Fruit fly (Drosophila melanogaster) whole organism, adult: ENCODE measurements around the gene CG44815.

ENCODE experiments used
- CG5204 ChIP-seq: fragments of 200-800 bp; sonication (Bioruptor generic); optimal IDR thresholded peaks from 2 replicates; lab custom pipeline; 2016; ENCODE audit warnings: missing biosample characterization, missing genetic modification characterization
- Clk ChIP-seq: fragments of 200-800 bp; sonication (Bioruptor generic); optimal IDR thresholded peaks from 2 replicates; lab custom pipeline; 2017; ENCODE audit warnings: missing biosample characterization, missing genetic modification characterization
- Crg-1 ChIP-seq: fragments of 200-800 bp; sonication (Bioruptor generic); optimal IDR thresholded peaks from 2 replicates; lab custom pipeline; 2016; ENCODE audit warnings: missing biosample characterization, missing genetic modification characterization
- Mnt ChIP-seq: fragments of 200-800 bp; sonication (Bioruptor generic); optimal IDR thresholded peaks from 2 replicates; lab custom pipeline; 2016; ENCODE audit warnings: missing biosample characterization, mild to moderate bottlenecking, missing genetic modification characterization
- cic ChIP-seq: fragments of 200-800 bp; sonication (Bioruptor generic); optimal IDR thresholded peaks from 2 replicates; lab custom pipeline; 2017; ENCODE audit warnings: missing biosample characterization, mild to moderate bottlenecking, missing genetic modification characterization, moderate library complexity
- kay ChIP-seq: fragments of 200-800 bp; sonication (Bioruptor generic); peaks from one replicate; lab custom pipeline; 2016; ENCODE audit warnings: missing biosample characterization, missing genetic modification characterization, borderline replicate concordance
- tj ChIP-seq: fragments of 200-800 bp; sonication (Bioruptor generic); optimal IDR thresholded peaks from 3 replicates; lab custom pipeline; 2017; ENCODE audit warnings: missing biosample characterization, mild to moderate bottlenecking, missing genetic modification characterization, moderate library complexity

DNA sequence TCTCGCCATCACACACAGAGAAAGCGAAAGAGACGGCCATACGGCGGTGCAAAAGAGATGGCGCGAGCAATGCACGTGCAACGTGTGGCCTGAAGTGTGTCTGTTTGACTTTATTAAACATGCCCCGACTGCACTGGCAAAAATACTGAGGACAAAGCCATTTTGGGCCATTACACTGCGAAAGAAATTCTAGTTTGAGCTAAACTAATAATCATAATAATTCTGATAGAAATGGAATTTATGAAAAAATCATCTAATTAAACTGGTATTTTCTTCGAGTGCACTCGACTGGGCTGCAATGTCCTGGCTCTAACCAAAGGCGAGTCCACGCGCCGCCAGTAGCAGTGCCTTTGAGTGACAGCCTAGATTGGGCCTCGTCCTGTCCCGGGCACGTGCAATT lies 45.0 kb downstream of the CG44815 start:
- TF ChIP-seq kay (GFP tag; lab: Kevin White, UChicago) (no peak), cic (GFP tag; lab: Kevin White, UChicago) (no peak), Crg-1 (GFP tag; lab: Kevin White, UChicago) (no peak), Clk (no peak), tj (no peak), Mnt (GFP tag; lab: Kevin White, UChicago) (no peak), CG5204 (GFP tag; lab: Kevin White, UChicago) (no peak)
